Worm (Caenorhabditis elegans): Measurements from ENCODE around the gene hum-6.
A peak's percentile ranks its signal among the peaks of the same experiment; 100 is the strongest.

hum-6 gene

DNA sequence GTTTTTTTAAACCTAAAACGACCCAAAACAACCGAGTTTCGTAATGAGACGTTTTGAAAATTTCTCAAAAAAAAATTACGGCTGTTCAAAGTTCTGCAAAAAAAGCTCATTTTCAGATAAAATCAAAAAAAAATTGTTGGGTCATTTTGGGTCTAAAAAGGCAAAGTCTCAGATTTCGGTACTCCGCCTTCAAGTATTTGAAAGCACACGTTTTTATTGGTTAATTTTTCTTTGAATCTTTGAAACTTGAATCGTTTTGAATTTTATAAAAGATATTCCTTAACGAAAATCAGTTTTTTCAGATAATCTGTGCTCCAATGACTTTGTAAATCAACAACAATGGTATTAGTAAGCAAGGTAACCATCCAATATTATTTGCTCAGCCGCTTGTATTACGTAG lies at the start of gene hum-6:
Gene hum-6, plus strand, starts transcription at position 301 of the 400 bp plus-strand sequence.
- no peak for TF ChIP-seq let-607 (tag; optimal IDR thresholded peaks at IDR 0.05)
- TF ChIP-seq madf-3 (GFP tag; IDR thresholded peaks at IDR 0.05), result no peak
- TF ChIP-seq hsf-1 (GFP tag; IDR thresholded peaks at IDR 0.05), result no peak
- no peak for TF ChIP-seq ztf-3 (GFP tag; optimal IDR thresholded peaks at IDR 0.05)
- TF ChIP-seq tbp1 (GFP tag; optimal IDR thresholded peaks at IDR 0.05), result no peak
- no peak for TF ChIP-seq snpc-3.4 (tag; optimal IDR thresholded peaks at IDR 0.05)
- TF ChIP-seq dox-1 (GFP tag; IDR thresholded peaks at IDR 0.05), result no peak
- no peak for TF ChIP-seq ztf-25 (GFP tag; IDR thresholded peaks at IDR 0.05)
- TF ChIP-seq lin-35 (GFP tag; optimal IDR thresholded peaks at IDR 0.05), result no peak
- no peak for TF ChIP-seq dpl-1 (GFP tag; optimal IDR thresholded peaks at IDR 0.05)
- TF ChIP-seq attf-5 (GFP tag; optimal IDR thresholded peaks at IDR 0.05), result no peak
- TF ChIP-seq unc-62 (GFP tag; optimal IDR thresholded peaks at IDR 0.05), result no peak
- TF ChIP-seq F39B2.1 (GFP tag; IDR thresholded peaks at IDR 0.05), result no peak
- TF ChIP-seq egrh-3 (GFP tag; IDR thresholded peaks at IDR 0.05), result no peak
- no peak for TF ChIP-seq ztf-26 (tag; optimal IDR thresholded peaks at IDR 0.05)
- no peak for TF ChIP-seq K12H6.12 (tag; optimal IDR thresholded peaks at IDR 0.05)
- no peak for TF ChIP-seq sea-2 (GFP tag; IDR thresholded peaks at IDR 0.05)
- TF ChIP-seq dpff-1 (tag; optimal IDR thresholded peaks at IDR 0.05), result no peak

DNA sequence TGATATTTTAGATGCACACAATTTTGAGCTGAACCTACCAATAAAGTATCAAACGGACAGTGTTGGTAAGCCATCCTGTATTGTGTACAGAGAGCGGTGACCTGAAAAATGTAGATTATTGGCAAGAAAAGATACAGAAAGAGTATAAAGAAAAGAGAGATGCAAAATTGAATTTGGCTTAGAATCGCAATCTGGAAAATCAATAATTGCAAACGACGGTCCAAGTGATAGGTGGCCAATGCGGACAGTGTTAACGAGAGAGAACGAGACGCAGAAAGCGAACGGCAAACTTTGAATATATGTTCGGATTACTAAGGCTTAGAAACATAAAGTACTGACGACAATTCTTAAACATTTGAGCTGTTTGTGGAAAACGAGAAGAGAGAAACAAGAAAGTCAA lies 44.9 kb upstream of the hum-6 start, which contains the start of gene crn-4:
Gene crn-4, minus strand, starts transcription at position 101 of the 400 bp plus-strand sequence.
- TF ChIP-seq madf-6 (GFP tag; IDR thresholded peaks at IDR 0.05) (no peak), nhr-90 (tag; optimal IDR thresholded peaks at IDR 0.05) (no peak), ztf-22 (GFP tag; optimal IDR thresholded peaks at IDR 0.05) (no peak), unc-130 (GFP tag; optimal IDR thresholded peaks at IDR 0.05) (no peak), F39B2.1 (GFP tag; IDR thresholded peaks at IDR 0.05) (no peak), nfyb-1 (GFP tag; IDR thresholded peaks at IDR 0.05) (no peak), aptf-3 (GFP tag; IDR thresholded peaks at IDR 0.05) (no peak), madf-3 (GFP tag; IDR thresholded peaks at IDR 0.05) (no peak), hlh-12 (tag; optimal IDR thresholded peaks at IDR 0.05) (no peak), ccch-3 (GFP tag; optimal IDR thresholded peaks at IDR 0.05) (no peak), sea-2 (GFP tag; IDR thresholded peaks at IDR 0.05) (no peak), hmg-1.2 (GFP tag; IDR thresholded peaks at IDR 0.05) (no peak), nhr-27 (tag; optimal IDR thresholded peaks at IDR 0.05) (no peak), madf-10 (tag; optimal IDR thresholded peaks at IDR 0.05) (no peak), attf-3 (GFP tag; conservative IDR thresholded peaks at IDR 0.05) (no peak), F10E7.11 (tag; optimal IDR thresholded peaks at IDR 0.05) (no peak)

- TF ChIP-seq Y53G8AR.9 (GFP tag; conservative IDR thresholded peaks at IDR 0.05) (no peak), nhr-90 (tag; optimal IDR thresholded peaks at IDR 0.05) (no peak), F23B12.7 (tag; optimal IDR thresholded peaks at IDR 0.05; ENCODE audit: insufficient read depth) (no peak), sptf-2 (GFP tag; optimal IDR thresholded peaks at IDR 0.05) (no peak), rcor-1 (GFP tag; IDR thresholded peaks at IDR 0.05) (no peak), nhr-80 (tag; optimal IDR thresholded peaks at IDR 0.05) (peak; percentile 11), madf-10 (tag; optimal IDR thresholded peaks at IDR 0.05) (no peak), attf-6 (GFP tag; IDR thresholded peaks at IDR 0.05) (no peak), cebp-1 (GFP tag; IDR thresholded peaks at IDR 0.05) (peak; percentile 60; the same call in 1 of the 2 replicates), cebp-1 (tag; optimal IDR thresholded peaks at IDR 0.05) (peak; percentile 96), xnd-1 (tag; optimal IDR thresholded peaks at IDR 0.05) (no peak), Y56A3A.18 (GFP tag; IDR thresholded peaks at IDR 0.05) (no peak), let-526 (GFP tag; IDR thresholded peaks at IDR 0.05) (no peak), C06A6.2 (GFP tag; conservative IDR thresholded peaks at IDR 0.05) (no peak), efl-1 (GFP tag; optimal IDR thresholded peaks at IDR 0.05) (peak; percentile 57), dpff-1 (tag; optimal IDR thresholded peaks at IDR 0.05) (no peak)
Observed at ce11 chrX:2258404-2258803, 44.5 kb upstream of the hum-6 start.
